In the genomic region with DNA sequence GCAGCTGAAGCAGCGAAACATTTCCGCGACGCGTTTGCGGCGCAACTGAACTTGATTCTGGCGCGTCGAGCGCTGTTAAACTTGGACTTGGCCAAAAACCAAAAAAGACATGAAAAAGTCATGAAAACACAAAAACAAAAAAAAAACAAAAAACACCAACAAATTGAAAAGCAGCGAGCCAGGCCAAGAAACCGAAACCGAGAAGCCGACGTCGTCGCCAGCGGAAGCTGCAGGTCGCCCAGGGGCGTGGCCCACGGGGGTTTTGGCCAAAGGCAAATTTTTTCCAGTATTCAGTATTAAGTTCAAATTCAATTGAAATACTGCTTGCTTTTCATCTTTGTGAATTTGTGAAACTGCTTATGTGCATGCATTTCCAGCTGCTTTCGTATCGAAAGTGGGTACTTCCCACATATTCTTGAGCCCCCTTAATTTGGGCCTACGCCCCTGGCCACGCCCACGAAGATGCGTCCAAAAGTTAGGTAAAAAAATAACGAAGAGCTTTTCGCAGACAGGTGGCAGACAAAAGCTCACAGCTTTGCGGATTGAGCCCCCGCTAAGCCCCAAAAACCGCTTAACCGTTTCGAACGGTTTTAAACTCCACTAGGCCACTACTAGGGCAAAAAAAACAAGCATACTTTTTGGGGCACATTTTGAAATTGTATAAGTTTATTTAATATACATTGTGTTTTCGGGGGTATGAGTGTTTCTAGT, we compare ENCODE assay signal across 1 fruit fly cellular context.
A peak's percentile ranks its signal among the peaks of the same experiment; 100 is the strongest.
TF ChIP-seq lines count a peak whose summit lies in the region.

CG3009 (minus strand) TSS at position 51 of the 711 bp plus-strand sequence.

TF ChIP-seq in whole organism, embryonic, 481 proteins besides CTCF, POLR2A, EP300 and RAD21 (continued from another document and continues in another):
- TF ChIP-seq CG10462 (GFP tag; optimal IDR thresholded peaks at IDR 0.05; lab: Kevin White, UChicago): peak; percentile 94
- peak; percentile 99 for TF ChIP-seq sqz (GFP tag; optimal IDR thresholded peaks at IDR 0.05; lab: Kevin White, UChicago)
- TF ChIP-seq CG12071 (GFP tag; optimal IDR thresholded peaks at IDR 0.05; lab: Kevin White, UChicago): peak; percentile 98
- TF ChIP-seq tgo (GFP tag; IDR thresholded peaks at IDR 0.05; lab: Robert Waterston, UW): peak; percentile 97
- peak; percentile 88 for TF ChIP-seq Deaf1 (tag; optimal IDR thresholded peaks at IDR 0.05; lab: Kevin White, UChicago)
- no peak for TF ChIP-seq cad (GFP tag; optimal IDR thresholded peaks at IDR 0.05; lab: Kevin White, UChicago)
- peak; percentile 98 for TF ChIP-seq ATbp (GFP tag; optimal IDR thresholded peaks at IDR 0.05; lab: Kevin White, UChicago)
- peak; percentile 88 for TF ChIP-seq trh (GFP tag; optimal IDR thresholded peaks at IDR 0.05; lab: Kevin White, UChicago)
- TF ChIP-seq en (GFP tag; optimal IDR thresholded peaks at IDR 0.05; lab: Kevin White, UChicago): peak; percentile 95
- TF ChIP-seq Max (GFP tag; optimal IDR thresholded peaks at IDR 0.05; lab: Kevin White, UChicago): peak; percentile 93
- TF ChIP-seq CG15479 (GFP tag; optimal IDR thresholded peaks at IDR 0.05; lab: Kevin White, UChicago): no peak
- TF ChIP-seq NFAT (GFP tag; IDR thresholded peaks at IDR 0.05; lab: Robert Waterston, UW): peak; percentile 97
- TF ChIP-seq D19A (tag; optimal IDR thresholded peaks at IDR 0.05; lab: Kevin White, UChicago): peak; percentile 92
- TF ChIP-seq CG18262 (tag; optimal IDR thresholded peaks at IDR 0.05; lab: Kevin White, UChicago): peak; percentile 93
- TF ChIP-seq CG3163 (GFP tag; optimal IDR thresholded peaks at IDR 0.05; lab: Kevin White, UChicago): peak; percentile 92
- TF ChIP-seq CG30431 (GFP tag; optimal IDR thresholded peaks at IDR 0.05; lab: Kevin White, UChicago): peak; percentile 93
- TF ChIP-seq CG9797 (GFP tag; optimal IDR thresholded peaks at IDR 0.05; lab: Kevin White, UChicago): peak; percentile 50
- peak; percentile 98 for TF ChIP-seq Side (GFP tag; optimal IDR thresholded peaks at IDR 0.05; lab: Kevin White, UChicago)
- TF ChIP-seq CG11696 (GFP tag; IDR thresholded peaks at IDR 0.05; lab: Robert Waterston, UW): peak; percentile 90
- TF ChIP-seq crp (GFP tag; optimal IDR thresholded peaks at IDR 0.05; lab: Kevin White, UChicago): peak in 1 of 2 experiments; percentile 67
- peak; percentile 84 for TF ChIP-seq E2f2 (GFP tag; IDR thresholded peaks at IDR 0.05; lab: Robert Waterston, UW)
- TF ChIP-seq CG14050 (GFP tag; IDR thresholded peaks at IDR 0.05; lab: Robert Waterston, UW): peak; percentile 96
- peak; percentile 95 for TF ChIP-seq NC2β (GFP tag; optimal IDR thresholded peaks at IDR 0.05; lab: Kevin White, UChicago)
- TF ChIP-seq CG10979 (tag; optimal IDR thresholded peaks at IDR 0.05; lab: Kevin White, UChicago): peak; percentile 93
- TF ChIP-seq kay (GFP tag; optimal IDR thresholded peaks at IDR 0.05; lab: Kevin White, UChicago): peak; percentile 93
- TF ChIP-seq CG3847 (GFP tag; IDR thresholded peaks at IDR 0.05; lab: Robert Waterston, UW): peak; percentile 98
- peak; percentile 88 for TF ChIP-seq Lhr (GFP tag; optimal IDR thresholded peaks at IDR 0.05; lab: Kevin White, UChicago)
- TF ChIP-seq Chrac-16 (GFP tag; optimal IDR thresholded peaks at IDR 0.05; lab: Kevin White, UChicago): peak; percentile 97
- TF ChIP-seq ems (GFP tag; optimal IDR thresholded peaks at IDR 0.05; lab: Kevin White, UChicago): peak; percentile 98
- no peak for TF ChIP-seq mld (GFP tag; IDR thresholded peaks at IDR 0.05; lab: Robert Waterston, UW; ENCODE audit: partially characterized antibody)
- peak; percentile 98 for TF ChIP-seq CG3065 (GFP tag; optimal IDR thresholded peaks at IDR 0.05; lab: Kevin White, UChicago)
- TF ChIP-seq CG8359 (GFP tag; optimal IDR thresholded peaks at IDR 0.05; lab: Kevin White, UChicago; ENCODE audit: borderline replicate concordance): peak; percentile 89
- TF ChIP-seq hth (optimal IDR thresholded peaks at IDR 0.05; lab: Kevin White, UChicago): no peak
- peak; percentile 98 for TF ChIP-seq pum (GFP tag; optimal IDR thresholded peaks at IDR 0.05; lab: Kevin White, UChicago)
- TF ChIP-seq CG34376 (GFP tag; optimal IDR thresholded peaks at IDR 0.05; lab: Kevin White, UChicago): peak; percentile 99
- TF ChIP-seq zfh2 (GFP tag; optimal IDR thresholded peaks at IDR 0.05; lab: Kevin White, UChicago): peak; percentile 98
- peak; percentile 26 for TF ChIP-seq stwl (tag; optimal IDR thresholded peaks at IDR 0.05; lab: Kevin White, UChicago)
- TF ChIP-seq emc (GFP tag; optimal IDR thresholded peaks at IDR 0.05; lab: Kevin White, UChicago): peak; percentile 96
- peak; percentile 95 for TF ChIP-seq wor (GFP tag; IDR thresholded peaks at IDR 0.05; lab: Robert Waterston, UW)
- peak; percentile 95 for TF ChIP-seq Sox100B (GFP tag; optimal IDR thresholded peaks at IDR 0.05; lab: Kevin White, UChicago)
- peak; percentile 93 for TF ChIP-seq croc (GFP tag; conservative IDR thresholded peaks at IDR 0.05; lab: Robert Waterston, UW)
- TF ChIP-seq maf-S (GFP tag; optimal IDR thresholded peaks at IDR 0.05; lab: Kevin White, UChicago): peak; percentile 97
- TF ChIP-seq hkb (optimal IDR thresholded peaks at IDR 0.05; lab: Kevin White, UChicago): peak; percentile 38
- TF ChIP-seq hkb (GFP tag; IDR thresholded peaks at IDR 0.05; lab: Robert Waterston, UW): peak; percentile 99
- peak; percentile 93 for TF ChIP-seq toy (GFP tag; IDR thresholded peaks at IDR 0.05; lab: Robert Waterston, UW)
- TF ChIP-seq twi (tag; optimal IDR thresholded peaks at IDR 0.05; lab: Kevin White, UChicago): peak; percentile 88
- TF ChIP-seq Hr51 (GFP tag; optimal IDR thresholded peaks at IDR 0.05; lab: Kevin White, UChicago): peak; percentile 98
- peak; percentile 98 for TF ChIP-seq CG12219 (GFP tag; optimal IDR thresholded peaks at IDR 0.05; lab: Kevin White, UChicago)
- TF ChIP-seq vfl (GFP tag; optimal IDR thresholded peaks at IDR 0.05; lab: Kevin White, UChicago): peak; percentile 96
- TF ChIP-seq CG6683 (GFP tag; optimal IDR thresholded peaks at IDR 0.05; lab: Kevin White, UChicago): peak; percentile 95
- TF ChIP-seq Dfd (GFP tag; optimal IDR thresholded peaks at IDR 0.05; lab: Kevin White, UChicago): no peak
- TF ChIP-seq NK7.1 (GFP tag; optimal IDR thresholded peaks at IDR 0.05; lab: Kevin White, UChicago): peak; percentile 96
- TF ChIP-seq CG2116 (GFP tag; optimal IDR thresholded peaks at IDR 0.05; lab: Kevin White, UChicago): peak; percentile 84
- peak; percentile 96 for TF ChIP-seq cwo (GFP tag; optimal IDR thresholded peaks at IDR 0.05; lab: Kevin White, UChicago)
- peak; percentile 95 for TF ChIP-seq CG2712 (tag; optimal IDR thresholded peaks at IDR 0.05; lab: Kevin White, UChicago)
- peak; percentile 98 for TF ChIP-seq Hsf (GFP tag; optimal IDR thresholded peaks at IDR 0.05; lab: Kevin White, UChicago)
- TF ChIP-seq bbx (GFP tag; IDR thresholded peaks at IDR 0.05; lab: Robert Waterston, UW; ENCODE audit: partially characterized antibody): no peak
- peak; percentile 98 for TF ChIP-seq CG13296 (GFP tag; optimal IDR thresholded peaks at IDR 0.05; lab: Kevin White, UChicago)
- TF ChIP-seq Optix (GFP tag; IDR thresholded peaks at IDR 0.05; lab: Robert Waterston, UW): peak; percentile 98
- TF ChIP-seq Dref (GFP tag; IDR thresholded peaks at IDR 0.05; lab: Robert Waterston, UW): peak; percentile 41; the same call in 1 of the 2 replicates
- peak; percentile 90 for TF ChIP-seq sd (tag; optimal IDR thresholded peaks at IDR 0.05; lab: Kevin White, UChicago)
- peak; percentile 92 for TF ChIP-seq Bdp1 (GFP tag; optimal IDR thresholded peaks at IDR 0.05; lab: Kevin White, UChicago)
- peak; percentile 94 for TF ChIP-seq CG7357 (GFP tag; IDR thresholded peaks at IDR 0.05; lab: Robert Waterston, UW)
- TF ChIP-seq eyg (GFP tag; optimal IDR thresholded peaks at IDR 0.05; lab: Kevin White, UChicago): peak; percentile 97
- TF ChIP-seq pb (GFP tag; optimal IDR thresholded peaks at IDR 0.05; lab: Kevin White, UChicago): peak; percentile 98
- peak; percentile 99 for TF ChIP-seq CHES-1-like (GFP tag; optimal IDR thresholded peaks at IDR 0.05; lab: Kevin White, UChicago)
- TF ChIP-seq Gsc (GFP tag; IDR thresholded peaks at IDR 0.05; lab: Robert Waterston, UW): peak; percentile 93
- TF ChIP-seq CG17829 (tag; optimal IDR thresholded peaks at IDR 0.05; lab: Kevin White, UChicago): peak; percentile 96
- peak; percentile 35 for TF ChIP-seq CG7271 (tag; optimal IDR thresholded peaks at IDR 0.05; lab: Kevin White, UChicago)
- TF ChIP-seq CG12659 (GFP tag; optimal IDR thresholded peaks at IDR 0.05; lab: Kevin White, UChicago): peak; percentile 99
- peak; percentile 72 for TF ChIP-seq Sry-δ (GFP tag; optimal IDR thresholded peaks at IDR 0.05; lab: Kevin White, UChicago)
- peak; percentile 98 for TF ChIP-seq caup (GFP tag; optimal IDR thresholded peaks at IDR 0.05; lab: Kevin White, UChicago; ENCODE audit: severe bottlenecking)
- TF ChIP-seq amos (GFP tag; IDR thresholded peaks at IDR 0.05; lab: Robert Waterston, UW; ENCODE audit: partially characterized antibody): peak; percentile 24; the same call in 1 of the 2 replicates
- peak; percentile 97 for TF ChIP-seq bab2 (GFP tag; optimal IDR thresholded peaks at IDR 0.05; lab: Kevin White, UChicago)
- peak; percentile 96 for TF ChIP-seq Dek (tag; optimal IDR thresholded peaks at IDR 0.05; lab: Kevin White, UChicago)
- peak; percentile 95 for TF ChIP-seq YL-1 (GFP tag; optimal IDR thresholded peaks at IDR 0.05; lab: Kevin White, UChicago)
- TF ChIP-seq CG43689 (GFP tag; IDR thresholded peaks at IDR 0.05; lab: Robert Waterston, UW): peak; percentile 94
- TF ChIP-seq MBD-R2 (GFP tag; IDR thresholded peaks at IDR 0.05; lab: Robert Waterston, UW): peak; percentile 94
- TF ChIP-seq nom (GFP tag; optimal IDR thresholded peaks at IDR 0.05; lab: Kevin White, UChicago): peak; percentile 96
- peak; percentile 99 for TF ChIP-seq ind (GFP tag; optimal IDR thresholded peaks at IDR 0.05; lab: Kevin White, UChicago)
- peak; percentile 95 for TF ChIP-seq CG15514 (GFP tag; optimal IDR thresholded peaks at IDR 0.05; lab: Kevin White, UChicago)
- TF ChIP-seq Sin3A (optimal IDR thresholded peaks at IDR 0.05; lab: Kevin White, UChicago): no peak
- no peak for TF ChIP-seq HLHmδ (GFP tag; optimal IDR thresholded peaks at IDR 0.05; lab: Kevin White, UChicago)
- TF ChIP-seq bowl (GFP tag; IDR thresholded peaks at IDR 0.05; lab: Robert Waterston, UW): peak; percentile 92
- peak; percentile 98 for TF ChIP-seq CG14014 (GFP tag; IDR thresholded peaks at IDR 0.05; lab: Robert Waterston, UW)
- TF ChIP-seq CG5953 (GFP tag; IDR thresholded peaks at IDR 0.05; lab: Robert Waterston, UW): peak; percentile 95
- TF ChIP-seq pros (GFP tag; optimal IDR thresholded peaks at IDR 0.05; lab: Kevin White, UChicago): peak; percentile 78
- peak; percentile 96 for TF ChIP-seq CG12155 (GFP tag; optimal IDR thresholded peaks at IDR 0.05; lab: Kevin White, UChicago)
- TF ChIP-seq Fer2 (tag; optimal IDR thresholded peaks at IDR 0.05; lab: Kevin White, UChicago): peak; percentile 95
- TF ChIP-seq CG18476 (GFP tag; optimal IDR thresholded peaks at IDR 0.05; lab: Kevin White, UChicago): peak; percentile 93
- TF ChIP-seq HHEX (GFP tag; optimal IDR thresholded peaks at IDR 0.05; lab: Kevin White, UChicago): peak; percentile 99
- TF ChIP-seq nmo (GFP tag; optimal IDR thresholded peaks at IDR 0.05; lab: Kevin White, UChicago): peak; percentile 95
- peak; percentile 97 for TF ChIP-seq Hand (GFP tag; optimal IDR thresholded peaks at IDR 0.05; lab: Kevin White, UChicago)
- peak; percentile 98 for TF ChIP-seq CG6689 (GFP tag; IDR thresholded peaks at IDR 0.05; lab: Robert Waterston, UW)
- TF ChIP-seq lov (optimal IDR thresholded peaks at IDR 0.05; lab: Kevin White, UChicago): no peak
- TF ChIP-seq lov (GFP tag; IDR thresholded peaks at IDR 0.05; lab: Robert Waterston, UW): peak; percentile 93
- TF ChIP-seq CG17612 (GFP tag; IDR thresholded peaks at IDR 0.05; lab: Robert Waterston, UW): peak; percentile 95
- peak; percentile 94 for TF ChIP-seq CG31388 (GFP tag; optimal IDR thresholded peaks at IDR 0.05; lab: Kevin White, UChicago)
- TF ChIP-seq CG4854 (GFP tag; optimal IDR thresholded peaks at IDR 0.05; lab: Kevin White, UChicago): peak; percentile 95
- peak; percentile 98 for TF ChIP-seq fu2 (GFP tag; optimal IDR thresholded peaks at IDR 0.05; lab: Kevin White, UChicago)
- TF ChIP-seq HmgD (GFP tag; optimal IDR thresholded peaks at IDR 0.05; lab: Kevin White, UChicago): peak; percentile 98
- peak; percentile 95 for TF ChIP-seq tup (GFP tag; optimal IDR thresholded peaks at IDR 0.05; lab: Kevin White, UChicago)
- TF ChIP-seq CG16779 (GFP tag; IDR thresholded peaks at IDR 0.05; lab: Robert Waterston, UW): peak; percentile 95
- peak; percentile 39 for TF ChIP-seq Dp (GFP tag; optimal IDR thresholded peaks at IDR 0.05; lab: Kevin White, UChicago)
- TF ChIP-seq CG11085 (GFP tag; IDR thresholded peaks at IDR 0.05; lab: Robert Waterston, UW): peak; percentile 95
- TF ChIP-seq Hr78 (GFP tag; optimal IDR thresholded peaks at IDR 0.05; lab: Kevin White, UChicago): peak in 1 of 2 experiments; percentile 94
- TF ChIP-seq lola (GFP tag; optimal IDR thresholded peaks at IDR 0.05; lab: Kevin White, UChicago): peak in 1 of 3 experiments; percentile 86
- TF ChIP-seq CG11456 (GFP tag; IDR thresholded peaks at IDR 0.05; lab: Robert Waterston, UW): peak; percentile 98
- TF ChIP-seq ato (GFP tag; IDR thresholded peaks at IDR 0.05; lab: Robert Waterston, UW; ENCODE audit: partially characterized antibody): no peak
- TF ChIP-seq CG1603 (tag; optimal IDR thresholded peaks at IDR 0.05; lab: Kevin White, UChicago): peak; percentile 96
- TF ChIP-seq CG4617 (GFP tag; optimal IDR thresholded peaks at IDR 0.05; lab: Kevin White, UChicago; ENCODE audit: borderline replicate concordance): peak; percentile 96
- peak; percentile 98 for TF ChIP-seq Drgx (GFP tag; IDR thresholded peaks at IDR 0.05; lab: Robert Waterston, UW)
- TF ChIP-seq ro (GFP tag; IDR thresholded peaks at IDR 0.05; lab: Robert Waterston, UW): peak; percentile 87
- TF ChIP-seq CG10565 (GFP tag; optimal IDR thresholded peaks at IDR 0.05; lab: Kevin White, UChicago): peak; percentile 80
- TF ChIP-seq Nf-YB (GFP tag; optimal IDR thresholded peaks at IDR 0.05; lab: Kevin White, UChicago): peak; percentile 84
- TF ChIP-seq salm (tag; optimal IDR thresholded peaks at IDR 0.05; lab: Kevin White, UChicago): peak; percentile 92
- TF ChIP-seq scrt (GFP tag; optimal IDR thresholded peaks at IDR 0.05; lab: Kevin White, UChicago): peak; percentile 95
- peak; percentile 98 for TF ChIP-seq klu (GFP tag; IDR thresholded peaks at IDR 0.05; lab: Robert Waterston, UW)
- peak; percentile 95 for TF ChIP-seq B-H1 (GFP tag; IDR thresholded peaks at IDR 0.05; lab: Robert Waterston, UW)
- peak; percentile 92 for TF ChIP-seq CG3407 (GFP tag; optimal IDR thresholded peaks at IDR 0.05; lab: Kevin White, UChicago)
- TF ChIP-seq exex (tag; optimal IDR thresholded peaks at IDR 0.05; lab: Kevin White, UChicago): peak; percentile 86
